Worm (Caenorhabditis elegans) whole organism, young adult: ENCODE data around the gene Y49F6B.8.

Experiments used
- B0019.2 ChIP-seq: fragments of 200-800 bp; sonication (Bioruptor generic); conservative IDR thresholded peaks from 2 replicates; pipeline ENCODE4 v1.3.6; 2022; ENCODE audit warnings: missing genetic modification reagents, missing genetic modification characterization, missing compliant biosample characterization
- B0035.1 ChIP-seq: sonication (generic microtip); optimal IDR thresholded peaks from 2 replicates; lab custom pipeline; 2016; ENCODE audit warnings: missing genetic modification characterization, mild to moderate bottlenecking, missing compliant biosample characterization, missing genotype, missing genetic modification reagents
- C06A6.2 ChIP-seq: fragments of 200-800 bp; sonication (Bioruptor generic); conservative IDR thresholded peaks from 2 replicates; pipeline ENCODE4 v1.3.6; 2022; ENCODE audit warnings: missing genetic modification characterization, missing compliant biosample characterization
- F10E7.11 ChIP-seq: sonication (generic microtip); optimal IDR thresholded peaks from 2 replicates; lab custom pipeline; 2017; ENCODE audit warnings: mild to moderate bottlenecking, missing genetic modification characterization, moderate library complexity, missing compliant biosample characterization
- F22D6.2 ChIP-seq: sonication (generic microtip); optimal IDR thresholded peaks from 2 replicates; lab custom pipeline; 2016; ENCODE audit warnings: mild to moderate bottlenecking, missing genetic modification characterization, missing compliant biosample characterization
- F23B12.7 ChIP-seq: sonication (generic microtip); optimal IDR thresholded peaks from 2 replicates; lab custom pipeline; 2017; ENCODE audit warnings: missing genetic modification characterization, mild to moderate bottlenecking, missing compliant biosample characterization, antibody characterized with exemption, moderate library complexity; ENCODE audit not compliant: insufficient read depth
- F33H1.4 ChIP-seq: fragments of 200-800 bp; sonication (Bioruptor generic); IDR thresholded peaks from 2 replicates; pipeline ENCODE4 v1.3.6; 2022; ENCODE audit warnings: missing genetic modification reagents, missing genetic modification characterization, missing compliant biosample characterization
- F57A8.1 ChIP-seq: fragments of 200-800 bp; sonication (Bioruptor generic); optimal IDR thresholded peaks from 2 replicates; lab custom pipeline; 2018; ENCODE audit warnings: mild to moderate bottlenecking, missing genetic modification characterization, moderate library complexity, missing compliant biosample characterization
- F57C9.4 ChIP-seq: sonication (generic microtip); optimal IDR thresholded peaks from 2 replicates; lab custom pipeline; 2017; ENCODE audit warnings: mild to moderate bottlenecking, missing genetic modification characterization, missing compliant biosample characterization
- K12H6.12 ChIP-seq: fragments of 200-800 bp; sonication (Bioruptor generic); optimal IDR thresholded peaks from 2 replicates; lab custom pipeline; 2018; ENCODE audit warnings: mild to moderate bottlenecking, missing genetic modification characterization, missing compliant biosample characterization
- Y79H2A.3 ChIP-seq: fragments of 200-800 bp; sonication (Bioruptor generic); conservative IDR thresholded peaks from 2 replicates; pipeline ENCODE4 v1.3.6; 2022; ENCODE audit warnings: missing genetic modification reagents, missing genetic modification characterization, missing compliant biosample characterization
- Y95B8A.8 ChIP-seq: fragments of 200-800 bp; sonication (Bioruptor generic); IDR thresholded peaks from 2 replicates; pipeline ENCODE4 v1.3.6; 2022; ENCODE audit warnings: missing genetic modification reagents, missing genetic modification characterization, missing compliant biosample characterization
- akir-1 ChIP-seq: fragments of 200-800 bp; sonication (Bioruptor generic); optimal IDR thresholded peaks from 2 replicates; lab custom pipeline; 2018; ENCODE audit warnings: mild to moderate bottlenecking, missing genetic modification characterization, moderate library complexity, missing compliant biosample characterization
- ama-1 ChIP-seq, 3 experiments: fragments of 150-350 bp in 1 of 3; sonication (generic microtip) in 2 of 3; optimal IDR thresholded peaks; 2 replicates each; lab custom pipeline; 2014 to 2018; ENCODE audit warnings: missing biosample characterization in 2 of 3, missing genetic modification characterization in 2 of 3, missing genetic modification reagents in 2 of 3
- aptf-2 ChIP-seq: fragments of 200-800 bp; sonication (Bioruptor generic); conservative IDR thresholded peaks from 2 replicates; pipeline ENCODE4 v1.3.6; 2022; ENCODE audit warnings: missing genetic modification reagents, missing genetic modification characterization, missing compliant biosample characterization
- attf-3 ChIP-seq: fragments of 200-800 bp; sonication (Bioruptor generic); conservative IDR thresholded peaks from 2 replicates; pipeline ENCODE4 v1.3.6; 2022; ENCODE audit warnings: missing genetic modification reagents, missing genetic modification characterization, missing compliant biosample characterization
- attf-6 ChIP-seq: fragments of 200-800 bp; sonication (Bioruptor generic); IDR thresholded peaks from 2 replicates; pipeline ENCODE4 v1.3.6; 2022; ENCODE audit warnings: missing genetic modification reagents, missing genetic modification characterization, missing compliant biosample characterization
- bed-1 ChIP-seq: fragments of 200-800 bp; sonication (Bioruptor generic); IDR thresholded peaks from 2 replicates; pipeline ENCODE4 v1.3.6; 2022; ENCODE audit warnings: missing genetic modification reagents, missing genetic modification characterization, missing compliant biosample characterization
- bed-2 ChIP-seq: fragments of 200-800 bp; sonication (Bioruptor generic); IDR thresholded peaks from 2 replicates; pipeline ENCODE4 v1.3.6; 2022; ENCODE audit warnings: missing genetic modification reagents, missing genetic modification characterization, missing compliant biosample characterization
- ccch-3 ChIP-seq: fragments of 200-800 bp; sonication (Bioruptor generic); optimal IDR thresholded peaks from 2 replicates; lab custom pipeline; 2018; ENCODE audit warnings: mild to moderate bottlenecking, missing genetic modification characterization, missing compliant biosample characterization
- ceh-100 ChIP-seq: fragments of 200-800 bp; sonication (Bioruptor generic); IDR thresholded peaks from 2 replicates; pipeline ENCODE4 v1.3.6; 2022; ENCODE audit warnings: missing genetic modification reagents, missing genetic modification characterization, missing compliant biosample characterization
- ceh-27 ChIP-seq: fragments of 200-800 bp; sonication (Bioruptor generic); optimal IDR thresholded peaks from 2 replicates; lab custom pipeline; 2018; ENCODE audit warnings: mild to moderate bottlenecking, missing genetic modification characterization, moderate library complexity, missing compliant biosample characterization
- ceh-40 ChIP-seq: fragments of 200-800 bp; sonication (Bioruptor generic); IDR thresholded peaks from 2 replicates; pipeline ENCODE4 v1.3.6; 2022; ENCODE audit warnings: missing genetic modification characterization, missing compliant biosample characterization
- ceh-79 ChIP-seq: sonication (generic microtip); optimal IDR thresholded peaks from 2 replicates; lab custom pipeline; 2017; ENCODE audit warnings: mild to moderate bottlenecking, missing genetic modification characterization, missing compliant biosample characterization
- dpff-1 ChIP-seq: sonication (generic microtip); optimal IDR thresholded peaks from 2 replicates; lab custom pipeline; 2017; ENCODE audit warnings: mild to moderate bottlenecking, missing genetic modification characterization, missing compliant biosample characterization
- dpl-1 ChIP-seq: fragments of 150-350 bp; optimal IDR thresholded peaks from 2 replicates; lab custom pipeline; 2014; ENCODE audit warnings: missing biosample characterization, missing genetic modification reagents, missing genetic modification characterization
- egl-44 ChIP-seq: fragments of 200-800 bp; sonication (Bioruptor generic); IDR thresholded peaks from 2 replicates; pipeline ENCODE4 v1.3.6; 2022; ENCODE audit warnings: missing genetic modification reagents, missing genetic modification characterization, missing compliant biosample characterization
- gei-17 ChIP-seq: fragments of 200-800 bp; sonication (Bioruptor generic); optimal IDR thresholded peaks from 2 replicates; lab custom pipeline; 2018; ENCODE audit warnings: mild to moderate bottlenecking, missing genetic modification characterization, missing compliant biosample characterization
- hmg-1.2 ChIP-seq: fragments of 200-800 bp; sonication (Bioruptor generic); IDR thresholded peaks from 2 replicates; pipeline ENCODE4 v1.3.6; 2022; ENCODE audit warnings: missing genetic modification reagents, missing genetic modification characterization, missing compliant biosample characterization
- hsf-1 ChIP-seq: fragments of 200-800 bp; sonication (Bioruptor generic); IDR thresholded peaks from 2 replicates; pipeline ENCODE4 v1.3.6; 2022; ENCODE audit warnings: missing genetic modification reagents, missing genetic modification characterization, missing compliant biosample characterization
- lag-1 ChIP-seq: fragments of 200-800 bp; sonication (Bioruptor generic); IDR thresholded peaks from 2 replicates; pipeline ENCODE4 v1.3.6; 2022; ENCODE audit warnings: missing genetic modification reagents, missing genetic modification characterization, missing compliant biosample characterization
- let-526 ChIP-seq: fragments of 200-800 bp; sonication (Bioruptor generic); IDR thresholded peaks from 2 replicates; pipeline ENCODE4 v1.3.6; 2022; ENCODE audit warnings: missing genetic modification reagents, missing genetic modification characterization, missing compliant biosample characterization
- let-607 ChIP-seq, 2 experiments: fragments of 200-800 bp in 1 of 2; sonication (Bioruptor generic) in 1 of 2; sonication (generic microtip) in 1 of 2; optimal IDR thresholded peaks; 2 replicates each; lab custom pipeline; 2016 to 2018; ENCODE audit warnings: mild to moderate bottlenecking in 2 of 2, missing compliant biosample characterization in 2 of 2, missing genetic modification characterization in 2 of 2, moderate library complexity in 2 of 2, missing genotype in 1 of 2
- lin-26 ChIP-seq: fragments of 200-800 bp; sonication (Bioruptor generic); IDR thresholded peaks from 2 replicates; pipeline ENCODE4 v1.3.6; 2022; ENCODE audit warnings: missing genetic modification reagents, missing genetic modification characterization, missing compliant biosample characterization
- lsl-1 ChIP-seq: fragments of 200-800 bp; sonication (Bioruptor generic); optimal IDR thresholded peaks from 2 replicates; lab custom pipeline; 2018; ENCODE audit warnings: mild to moderate bottlenecking, missing genetic modification characterization, moderate library complexity, missing compliant biosample characterization
- madf-10 ChIP-seq: sonication (generic microtip); optimal IDR thresholded peaks from 2 replicates; lab custom pipeline; 2016; ENCODE audit warnings: mild to moderate bottlenecking, missing genetic modification characterization, missing compliant biosample characterization
- mes-4 ChIP-seq: sonication (generic microtip); optimal IDR thresholded peaks from 2 replicates; lab custom pipeline; 2016; ENCODE audit warnings: missing genotype, missing genetic modification characterization, missing compliant biosample characterization
- nhr-90 ChIP-seq: sonication (generic microtip); optimal IDR thresholded peaks from 2 replicates; lab custom pipeline; 2016; ENCODE audit warnings: missing genotype, mild to moderate bottlenecking, missing genetic modification characterization, missing compliant biosample characterization
- pha-4 ChIP-seq: fragments of 150-350 bp; sonication (generic microtip); optimal IDR thresholded peaks from 2 replicates; lab custom pipeline; 2014; ENCODE audit warnings: missing biosample characterization, missing genetic modification reagents, missing genetic modification characterization
- rcor-1 ChIP-seq: fragments of 200-800 bp; sonication (Bioruptor generic); IDR thresholded peaks from 2 replicates; pipeline ENCODE4 v1.3.6; 2022; ENCODE audit warnings: missing genetic modification reagents, missing genetic modification characterization, missing compliant biosample characterization
- rec-8 ChIP-seq, 2 experiments: sonication (generic microtip); optimal IDR thresholded peaks; 2 replicates each; lab custom pipeline; 2016; ENCODE audit warnings: mild to moderate bottlenecking in 2 of 2, missing genetic modification characterization in 2 of 2, missing genetic modification reagents in 2 of 2, missing genotype in 2 of 2, missing biosample characterization in 1 of 2, missing compliant biosample characterization in 1 of 2, moderate library complexity in 1 of 2
- sea-2 ChIP-seq: fragments of 200-800 bp; sonication (Bioruptor generic); IDR thresholded peaks from 2 replicates; pipeline ENCODE4 v1.3.6; 2022; ENCODE audit warnings: missing genetic modification characterization, missing compliant biosample characterization
- snpc-3.4 ChIP-seq: sonication (generic microtip); optimal IDR thresholded peaks from 2 replicates; lab custom pipeline; 2017; ENCODE audit warnings: missing genetic modification characterization, mild to moderate bottlenecking, missing compliant biosample characterization, antibody characterized with exemption, moderate library complexity, missing genotype, missing genetic modification reagents
- snpc-4 ChIP-seq, 5 experiments: fragments of 150-350 bp in 1 of 5; sonication (generic microtip) in 4 of 5; optimal IDR thresholded peaks; 2 replicates each; lab custom pipeline; 2014 to 2018; ENCODE audit warnings: missing genetic modification characterization in 5 of 5, missing biosample characterization in 3 of 5, antibody characterized with exemption in 2 of 5, mild to moderate bottlenecking in 2 of 5, missing compliant biosample characterization in 2 of 5, missing genotype in 2 of 5, moderate library complexity in 2 of 5, missing genetic modification reagents in 1 of 5
- sptf-2 ChIP-seq: fragments of 200-800 bp; sonication (Bioruptor generic); optimal IDR thresholded peaks from 2 replicates; lab custom pipeline; 2018; ENCODE audit warnings: mild to moderate bottlenecking, missing genetic modification characterization, missing compliant biosample characterization
- zfh-2 ChIP-seq: fragments of 200-800 bp; sonication (Bioruptor generic); conservative IDR thresholded peaks from 2 replicates; pipeline ENCODE4 v1.3.6; 2022; ENCODE audit warnings: missing genetic modification reagents, missing genetic modification characterization, missing compliant biosample characterization

Y49F6B.8 gene

ce11 chrII:3439244-3439698, 42.2 kb downstream of the Y49F6B.8 start (continued):
- peak; percentile 96 for TF ChIP-seq lin-26
- TF ChIP-seq bed-2, result no peak
- TF ChIP-seq dpl-1 (GFP tag; lab: Kevin White, UChicago), result no peak
- TF ChIP-seq F10E7.11, result peak; percentile 65
- no peak for TF ChIP-seq Y79H2A.3 (GFP tag; lab: Robert Waterston, UW)
- TF ChIP-seq K12H6.12 (tag; lab: Kevin White, UChicago), result peak; percentile 44
- no peak for TF ChIP-seq F22D6.2 (tag; lab: Kevin White, UChicago)
- no peak for TF ChIP-seq pha-4
- TF ChIP-seq snpc-3.4 (tag; lab: Kevin White, UChicago), result peak; percentile 11
- peak; percentile 58 for TF ChIP-seq snpc-4 (GFP tag; optimal IDR thresholded peaks at IDR 0.05; lab: Kevin White, UChicago)
- TF ChIP-seq snpc-4 (tag; optimal IDR thresholded peaks at IDR 0.05; lab: Kevin White, UChicago), result peak in 3 of 4 experiments; percentile 47 to 66 (median 60)
- TF ChIP-seq let-607 (tag; optimal IDR thresholded peaks at IDR 0.05; lab: Kevin White, UChicago), result peak; percentile 25 to 54
- TF ChIP-seq akir-1, result no peak
- TF ChIP-seq C06A6.2 (GFP tag; lab: Robert Waterston, UW), result peak; percentile 30; the same call in 1 of the 2 replicates
- TF ChIP-seq rec-8 (tag; optimal IDR thresholded peaks at IDR 0.05; lab: Kevin White, UChicago), result peak; percentile 74 to 82
- peak; percentile 76; the same call in 1 of the 2 replicates for TF ChIP-seq ceh-40
- peak; percentile 92 for TF ChIP-seq nhr-90 (tag; lab: Kevin White, UChicago)
- peak; percentile 49; the same call in 1 of the 2 replicates for TF ChIP-seq B0019.2 (GFP tag; lab: Robert Waterston, UW)
- peak; percentile 40; the same call in 1 of the 2 replicates for TF ChIP-seq let-526 (GFP tag; lab: Robert Waterston, UW)
- peak; percentile 65 for TF ChIP-seq lsl-1 (GFP tag; lab: Kevin White, UChicago)
- peak; percentile 81 for TF ChIP-seq F57A8.1 (GFP tag; lab: Kevin White, UChicago)
- TF ChIP-seq aptf-2 (GFP tag; lab: Robert Waterston, UW), result peak; percentile 43; the same call in 1 of the 2 replicates
- no peak for TF ChIP-seq Y95B8A.8 (GFP tag; lab: Robert Waterston, UW)
- no peak for TF ChIP-seq ama-1 (optimal IDR thresholded peaks at IDR 0.05; lab: Kevin White, UChicago)
- TF ChIP-seq ama-1 (GFP tag; optimal IDR thresholded peaks at IDR 0.05; lab: Kevin White, UChicago), result peak in 1 of 2 experiments; percentile 65
- TF ChIP-seq F23B12.7 (tag; lab: Kevin White, UChicago), result no peak
- no peak for TF ChIP-seq dpff-1 (tag; lab: Kevin White, UChicago)
- TF ChIP-seq ceh-27, result peak; percentile 48
- TF ChIP-seq B0035.1 (tag; lab: Kevin White, UChicago), result peak; percentile 27
- TF ChIP-seq hsf-1 (GFP tag; lab: Robert Waterston, UW), result no peak
- no peak for TF ChIP-seq lag-1
- TF ChIP-seq ceh-100 (GFP tag; lab: Robert Waterston, UW), result peak; percentile 57; the same call in 1 of the 2 replicates
- TF ChIP-seq hmg-1.2, result peak; percentile 74
- TF ChIP-seq F33H1.4 (GFP tag; lab: Robert Waterston, UW), result 0 out of 2 replicates have a peak, but pooled peaks have one; percentile 32
- peak; percentile 40 for TF ChIP-seq mes-4 (tag; lab: Kevin White, UChicago)
- TF ChIP-seq rcor-1 (GFP tag; lab: Robert Waterston, UW), result peak; percentile 43; the same call in 1 of the 2 replicates
- 0 out of 2 replicates have a peak, but pooled peaks have one; percentile 39 for TF ChIP-seq attf-6 (GFP tag; lab: Robert Waterston, UW)
- TF ChIP-seq sea-2, result no peak
- TF ChIP-seq gei-17 (GFP tag; lab: Kevin White, UChicago), result peak; percentile 46
- TF ChIP-seq attf-3, result no peak
- TF ChIP-seq F57C9.4 (tag; lab: Kevin White, UChicago), result no peak
- TF ChIP-seq sptf-2 (GFP tag; lab: Kevin White, UChicago), result peak; percentile 73
- TF ChIP-seq egl-44 (GFP tag; lab: Robert Waterston, UW), result peak; percentile 81; the same call in 1 of the 2 replicates
- no peak for TF ChIP-seq ccch-3 (GFP tag; lab: Kevin White, UChicago)
- TF ChIP-seq bed-1 (GFP tag; lab: Robert Waterston, UW), result no peak
- peak; percentile 55 for TF ChIP-seq madf-10 (tag; lab: Kevin White, UChicago)
- peak; percentile 92 for TF ChIP-seq zfh-2 (GFP tag; lab: Robert Waterston, UW)
- TF ChIP-seq ceh-79 (tag; lab: Kevin White, UChicago), result peak; percentile 75
